In genomic region chrX:16278783-16279182, dm6 we compare ENCODE assay signal across 1 fruit fly cellular context.
TF ChIP-seq lines count a peak whose summit lies in the region.

No protein-coding gene starts in this region.

TF ChIP-seq in whole organism, embryonic, 481 proteins besides CTCF, POLR2A, EP300 and RAD21 (continued from another document and continues in another):
- TF ChIP-seq CG3726 (GFP tag; IDR thresholded peaks at IDR 0.05; lab: Robert Waterston, UW) (peak; percentile 69; the same call in 2 of the 3 replicates), Bdp1 (GFP tag; optimal IDR thresholded peaks at IDR 0.05; lab: Kevin White, UChicago) (peak; percentile 40), ssp (GFP tag; IDR thresholded peaks at IDR 0.05; lab: Robert Waterston, UW) (peak; percentile 29), Eip74EF (GFP tag; optimal IDR thresholded peaks at IDR 0.05; lab: Kevin White, UChicago) (peak in 1 of 2 experiments; percentile 79), seq (GFP tag; IDR thresholded peaks at IDR 0.05; lab: Robert Waterston, UW) (peak; percentile 88), CG17912 (GFP tag; optimal IDR thresholded peaks at IDR 0.05; lab: Kevin White, UChicago) (peak; percentile 80), otp (GFP tag; IDR thresholded peaks at IDR 0.05; lab: Robert Waterston, UW) (peak; percentile 84; the same call in 2 of the 3 replicates), ara (GFP tag; IDR thresholded peaks at IDR 0.05; lab: Robert Waterston, UW) (peak; percentile 88), vnd (GFP tag; IDR thresholded peaks at IDR 0.05; lab: Robert Waterston, UW; ENCODE audit: partially characterized antibody) (no peak), CG12299 (tag; optimal IDR thresholded peaks at IDR 0.05; lab: Kevin White, UChicago) (peak; percentile 87), Hmx (GFP tag; optimal IDR thresholded peaks at IDR 0.05; lab: Kevin White, UChicago) (no peak), bcd (GFP tag; optimal IDR thresholded peaks at IDR 0.05; lab: Kevin White, UChicago) (peak; percentile 80), CG11560 (tag; IDR thresholded peaks at IDR 0.05; lab: Robert Waterston, UW) (peak; percentile 44; the same call in 1 of the 3 replicates), CG13123 (GFP tag; optimal IDR thresholded peaks at IDR 0.05; lab: Kevin White, UChicago) (no peak), Lpt (GFP tag; optimal IDR thresholded peaks at IDR 0.05; lab: Kevin White, UChicago) (no peak), CG12659 (GFP tag; optimal IDR thresholded peaks at IDR 0.05; lab: Kevin White, UChicago) (peak; percentile 60), Rfx (GFP tag; IDR thresholded peaks at IDR 0.05; lab: Robert Waterston, UW) (peak; percentile 84), CG7372 (GFP tag; IDR thresholded peaks at IDR 0.05; lab: Robert Waterston, UW) (peak; percentile 76), MTF-1 (GFP tag; optimal IDR thresholded peaks at IDR 0.05; lab: Kevin White, UChicago; ENCODE audit: borderline replicate concordance) (peak; percentile 83), CG15696 (tag; optimal IDR thresholded peaks at IDR 0.05; lab: Kevin White, UChicago) (peak; percentile 91), CG14710 (tag; optimal IDR thresholded peaks at IDR 0.05; lab: Kevin White, UChicago) (peak; percentile 91), Dref (GFP tag; IDR thresholded peaks at IDR 0.05; lab: Robert Waterston, UW) (no peak), klu (GFP tag; IDR thresholded peaks at IDR 0.05; lab: Robert Waterston, UW) (peak; percentile 25; the same call in 1 of the 2 replicates), CG13287 (GFP tag; IDR thresholded peaks at IDR 0.05; lab: Robert Waterston, UW; ENCODE audit: partially characterized antibody) (no peak), CG8944 (GFP tag; optimal IDR thresholded peaks at IDR 0.05; lab: Kevin White, UChicago) (peak; percentile 11), CG10147 (GFP tag; optimal IDR thresholded peaks at IDR 0.05; lab: Kevin White, UChicago) (peak; percentile 71), Hey (tag; optimal IDR thresholded peaks at IDR 0.05; lab: Kevin White, UChicago) (peak; percentile 61), CG43689 (GFP tag; IDR thresholded peaks at IDR 0.05; lab: Robert Waterston, UW) (peak; percentile 45; the same call in 1 of the 2 replicates), CG33213 (GFP tag; optimal IDR thresholded peaks at IDR 0.05; lab: Kevin White, UChicago) (peak; percentile 16), hth (optimal IDR thresholded peaks at IDR 0.05; lab: Kevin White, UChicago) (no peak), ci (GFP tag; IDR thresholded peaks at IDR 0.05; lab: Robert Waterston, UW) (peak; percentile 95), Nf-YB (GFP tag; optimal IDR thresholded peaks at IDR 0.05; lab: Kevin White, UChicago) (peak; percentile 72), HHEX (GFP tag; optimal IDR thresholded peaks at IDR 0.05; lab: Kevin White, UChicago) (peak; percentile 84), zen (tag; optimal IDR thresholded peaks at IDR 0.05; lab: Kevin White, UChicago) (peak; percentile 79), ind (GFP tag; optimal IDR thresholded peaks at IDR 0.05; lab: Kevin White, UChicago) (peak; percentile 66), CG16863 (GFP tag; optimal IDR thresholded peaks at IDR 0.05; lab: Kevin White, UChicago) (peak; percentile 75), her (GFP tag; optimal IDR thresholded peaks at IDR 0.05; lab: Kevin White, UChicago) (peak; percentile 16), abd-A (tag; optimal IDR thresholded peaks at IDR 0.05; lab: Kevin White, UChicago) (no peak), tap (tag; optimal IDR thresholded peaks at IDR 0.05; lab: Kevin White, UChicago) (peak; percentile 83), CG14050 (GFP tag; IDR thresholded peaks at IDR 0.05; lab: Robert Waterston, UW) (peak; percentile 68; the same call in 2 of the 3 replicates), CG34224 (GFP tag; IDR thresholded peaks at IDR 0.05; lab: Robert Waterston, UW; ENCODE audit: partially characterized antibody) (no peak), CG4820 (GFP tag; optimal IDR thresholded peaks at IDR 0.05; lab: Kevin White, UChicago) (peak; percentile 71), CG8359 (GFP tag; optimal IDR thresholded peaks at IDR 0.05; lab: Kevin White, UChicago; ENCODE audit: borderline replicate concordance) (peak; percentile 75), fd96Cb (tag; optimal IDR thresholded peaks at IDR 0.05; lab: Kevin White, UChicago) (peak; percentile 80), sc (optimal IDR thresholded peaks at IDR 0.05; lab: Kevin White, UChicago) (no peak), sc (GFP tag; optimal IDR thresholded peaks at IDR 0.05; lab: Kevin White, UChicago) (peak; percentile 68), BEAF-32 (GFP tag; optimal IDR thresholded peaks at IDR 0.05; lab: Kevin White, UChicago) (no peak), tna (GFP tag; IDR thresholded peaks at IDR 0.05; lab: Robert Waterston, UW; ENCODE audit: partially characterized antibody) (no peak), Hmr (GFP tag; optimal IDR thresholded peaks at IDR 0.05; lab: Kevin White, UChicago) (peak; percentile 83), ATbp (GFP tag; optimal IDR thresholded peaks at IDR 0.05; lab: Kevin White, UChicago) (peak; percentile 90), lola (GFP tag; optimal IDR thresholded peaks at IDR 0.05; lab: Kevin White, UChicago) (peak in 1 of 3 experiments; percentile 86), CG31441 (GFP tag; IDR thresholded peaks at IDR 0.05; lab: Robert Waterston, UW) (peak; percentile 60), trh (GFP tag; optimal IDR thresholded peaks at IDR 0.05; lab: Kevin White, UChicago) (peak; percentile 7), gfzf (GFP tag; optimal IDR thresholded peaks at IDR 0.05; lab: Kevin White, UChicago) (no peak), ro (GFP tag; IDR thresholded peaks at IDR 0.05; lab: Robert Waterston, UW) (peak; percentile 35; the same call in 1 of the 2 replicates), CG32772 (GFP tag; IDR thresholded peaks at IDR 0.05; lab: Robert Waterston, UW) (peak; percentile 64), slou (GFP tag; optimal IDR thresholded peaks at IDR 0.05; lab: Kevin White, UChicago) (no peak), gt (GFP tag; IDR thresholded peaks at IDR 0.05; lab: Robert Waterston, UW) (peak; percentile 34; the same call in 1 of the 2 replicates), da (GFP tag; optimal IDR thresholded peaks at IDR 0.05; lab: Kevin White, UChicago) (no peak), sr (GFP tag; IDR thresholded peaks at IDR 0.05; lab: Robert Waterston, UW) (peak; percentile 66), al (GFP tag; IDR thresholded peaks at IDR 0.05; lab: Robert Waterston, UW) (peak; percentile 38; the same call in 1 of the 2 replicates), exex (tag; optimal IDR thresholded peaks at IDR 0.05; lab: Kevin White, UChicago) (peak; percentile 34), HmgZ (tag; optimal IDR thresholded peaks at IDR 0.05; lab: Kevin White, UChicago) (peak; percentile 79), CG30431 (GFP tag; optimal IDR thresholded peaks at IDR 0.05; lab: Kevin White, UChicago) (peak; percentile 89), MESR4 (GFP tag; optimal IDR thresholded peaks at IDR 0.05; lab: Kevin White, UChicago) (peak; percentile 7), HLH4C (GFP tag; IDR thresholded peaks at IDR 0.05; lab: Robert Waterston, UW; ENCODE audit: partially characterized antibody) (no peak), CG18599 (GFP tag; optimal IDR thresholded peaks at IDR 0.05; lab: Kevin White, UChicago) (peak; percentile 89), CG6765 (GFP tag; optimal IDR thresholded peaks at IDR 0.05; lab: Kevin White, UChicago) (peak; percentile 71), CG33557 (GFP tag; optimal IDR thresholded peaks at IDR 0.05; lab: Kevin White, UChicago) (peak; percentile 91), D19A (tag; optimal IDR thresholded peaks at IDR 0.05; lab: Kevin White, UChicago) (peak; percentile 86), Dll (GFP tag; IDR thresholded peaks at IDR 0.05; lab: Robert Waterston, UW; ENCODE audit: partially characterized antibody) (no peak), CG10959 (GFP tag; IDR thresholded peaks at IDR 0.05; lab: Robert Waterston, UW) (peak; percentile 78), p53 (GFP tag; optimal IDR thresholded peaks at IDR 0.05; lab: Kevin White, UChicago) (no peak), Sox100B (GFP tag; optimal IDR thresholded peaks at IDR 0.05; lab: Kevin White, UChicago) (peak; percentile 82), CG3838 (GFP tag; optimal IDR thresholded peaks at IDR 0.05; lab: Kevin White, UChicago) (peak; percentile 12), maf-S (GFP tag; optimal IDR thresholded peaks at IDR 0.05; lab: Kevin White, UChicago) (no peak), lov (optimal IDR thresholded peaks at IDR 0.05; lab: Kevin White, UChicago) (no peak), lov (GFP tag; IDR thresholded peaks at IDR 0.05; lab: Robert Waterston, UW) (peak; percentile 56; the same call in 1 of the 3 replicates), fru (optimal IDR thresholded peaks at IDR 0.05; lab: Kevin White, UChicago) (no peak), Tbp (GFP tag; optimal IDR thresholded peaks at IDR 0.05; lab: Kevin White, UChicago) (no peak), CG11456 (GFP tag; IDR thresholded peaks at IDR 0.05; lab: Robert Waterston, UW) (peak; percentile 80), B-H2 (GFP tag; optimal IDR thresholded peaks at IDR 0.05; lab: Kevin White, UChicago) (peak; percentile 83), chinmo (GFP tag; IDR thresholded peaks at IDR 0.05; lab: Robert Waterston, UW; ENCODE audit: partially characterized antibody) (no peak), CG18476 (GFP tag; optimal IDR thresholded peaks at IDR 0.05; lab: Kevin White, UChicago) (peak; percentile 34), bab2 (GFP tag; optimal IDR thresholded peaks at IDR 0.05; lab: Kevin White, UChicago) (peak; percentile 46), Ada2b (GFP tag; IDR thresholded peaks at IDR 0.05; lab: Robert Waterston, UW) (peak; percentile 86), dimm (GFP tag; IDR thresholded peaks at IDR 0.05; lab: Robert Waterston, UW) (peak; percentile 66), BtbVII (GFP tag; optimal IDR thresholded peaks at IDR 0.05; lab: Kevin White, UChicago) (peak; percentile 73), dan (GFP tag; IDR thresholded peaks at IDR 0.05; lab: Robert Waterston, UW) (peak; percentile 63; the same call in 1 of the 2 replicates), CG4730 (GFP tag; IDR thresholded peaks at IDR 0.05; lab: Robert Waterston, UW) (peak; percentile 68), cwo (GFP tag; optimal IDR thresholded peaks at IDR 0.05; lab: Kevin White, UChicago) (peak; percentile 76), Poxn (GFP tag; IDR thresholded peaks at IDR 0.05; lab: Robert Waterston, UW) (no peak), Gug (GFP tag; IDR thresholded peaks at IDR 0.05; lab: Robert Waterston, UW) (peak; percentile 76), CG7963 (GFP tag; IDR thresholded peaks at IDR 0.05; lab: Robert Waterston, UW; ENCODE audit: partially characterized antibody) (no peak), NfI (GFP tag; optimal IDR thresholded peaks at IDR 0.05; lab: Kevin White, UChicago) (peak; percentile 82), CG15479 (GFP tag; optimal IDR thresholded peaks at IDR 0.05; lab: Kevin White, UChicago) (no peak), croc (GFP tag; conservative IDR thresholded peaks at IDR 0.05; lab: Robert Waterston, UW) (peak; percentile 67), CG13894 (tag; optimal IDR thresholded peaks at IDR 0.05; lab: Kevin White, UChicago) (peak; percentile 67), Fer2 (tag; optimal IDR thresholded peaks at IDR 0.05; lab: Kevin White, UChicago) (peak; percentile 59), Usf (GFP tag; optimal IDR thresholded peaks at IDR 0.05; lab: Kevin White, UChicago) (peak; percentile 71), ap (GFP tag; IDR thresholded peaks at IDR 0.05; lab: Robert Waterston, UW) (peak; percentile 73; the same call in 1 of the 2 replicates), CG7271 (tag; optimal IDR thresholded peaks at IDR 0.05; lab: Kevin White, UChicago) (peak; percentile 61), Doc2 (GFP tag; IDR thresholded peaks at IDR 0.05; lab: Robert Waterston, UW) (no peak), tx (GFP tag; optimal IDR thresholded peaks at IDR 0.05; lab: Kevin White, UChicago) (peak; percentile 31), E2f1 (GFP tag; IDR thresholded peaks at IDR 0.05; lab: Robert Waterston, UW) (peak; percentile 81), CG11398 (GFP tag; optimal IDR thresholded peaks at IDR 0.05; lab: Kevin White, UChicago) (peak; percentile 18), bowl (GFP tag; IDR thresholded peaks at IDR 0.05; lab: Robert Waterston, UW) (peak; percentile 43), CG6254 (GFP tag; optimal IDR thresholded peaks at IDR 0.05; lab: Kevin White, UChicago) (peak; percentile 93), so (GFP tag; IDR thresholded peaks at IDR 0.05; lab: Robert Waterston, UW) (peak; percentile 88), CG32532 (GFP tag; IDR thresholded peaks at IDR 0.05; lab: Robert Waterston, UW) (peak; percentile 81), CG10274 (GFP tag; optimal IDR thresholded peaks at IDR 0.05; lab: Kevin White, UChicago) (peak; percentile 70), CG12744 (GFP tag; optimal IDR thresholded peaks at IDR 0.05; lab: Kevin White, UChicago) (peak; percentile 15), CG2120 (GFP tag; optimal IDR thresholded peaks at IDR 0.05; lab: Kevin White, UChicago) (peak; percentile 20), CG10267 (tag; optimal IDR thresholded peaks at IDR 0.05; lab: Kevin White, UChicago) (peak; percentile 82), Hand (GFP tag; optimal IDR thresholded peaks at IDR 0.05; lab: Kevin White, UChicago) (peak; percentile 81), Awh (GFP tag; IDR thresholded peaks at IDR 0.05; lab: Robert Waterston, UW) (peak; percentile 87), ems (GFP tag; optimal IDR thresholded peaks at IDR 0.05; lab: Kevin White, UChicago) (peak; percentile 46), Doc3 (GFP tag; IDR thresholded peaks at IDR 0.05; lab: Robert Waterston, UW; ENCODE audit: partially characterized antibody) (no peak), Bteb2 (GFP tag; optimal IDR thresholded peaks at IDR 0.05; lab: Kevin White, UChicago) (peak; percentile 47), ato (GFP tag; IDR thresholded peaks at IDR 0.05; lab: Robert Waterston, UW; ENCODE audit: partially characterized antibody) (no peak), Neu2 (GFP tag; optimal IDR thresholded peaks at IDR 0.05; lab: Kevin White, UChicago; ENCODE audit: borderline replicate concordance) (no peak), NC2α (GFP tag; optimal IDR thresholded peaks at IDR 0.05; lab: Kevin White, UChicago) (peak; percentile 9), Trl (optimal IDR thresholded peaks at IDR 0.05; lab: Kevin White, UChicago) (no peak), Trl (GFP tag; optimal IDR thresholded peaks at IDR 0.05; lab: Kevin White, UChicago) (peak; percentile 47), chn (GFP tag; optimal IDR thresholded peaks at IDR 0.05; lab: Kevin White, UChicago) (peak; percentile 52), CG6272 (GFP tag; IDR thresholded peaks at IDR 0.05; lab: Robert Waterston, UW) (peak; percentile 46), CG17359 (tag; optimal IDR thresholded peaks at IDR 0.05; lab: Kevin White, UChicago) (peak; percentile 87), Meics (GFP tag; optimal IDR thresholded peaks at IDR 0.05; lab: Kevin White, UChicago) (peak; percentile 78), NFAT (GFP tag; IDR thresholded peaks at IDR 0.05; lab: Robert Waterston, UW) (peak; percentile 59)
